Fruit fly (Drosophila melanogaster) whole organism, embryonic: ENCODE data around the gene Prosalpha3T.

ENCODE experiments used
- Atf3 ChIP-seq: fragments of 200-800 bp; sonication (Bioruptor generic); optimal IDR thresholded peaks from 3 replicates; lab custom pipeline; 2016; ENCODE audit warnings: missing biosample characterization, missing genetic modification characterization
- Bgb ChIP-seq: fragments of 200-800 bp; sonication (Bioruptor generic); IDR thresholded peaks from 2 replicates; pipeline ENCODE4 v1.3.6; 2022; ENCODE audit warnings: missing biosample characterization, missing genetic modification characterization; ENCODE audit not compliant: partially characterized antibody
- Bteb2 ChIP-seq: fragments of 200-800 bp; sonication (Bioruptor generic); optimal IDR thresholded peaks from 2 replicates; lab custom pipeline; 2016; ENCODE audit warnings: missing biosample characterization, missing genetic modification characterization
- CG10565 ChIP-seq: fragments of 200-800 bp; sonication (Bioruptor generic); optimal IDR thresholded peaks from 3 replicates; lab custom pipeline; 2016; ENCODE audit warnings: missing biosample characterization, mild to moderate bottlenecking, missing genetic modification characterization
- CG11093 ChIP-seq: fragments of 200-800 bp; sonication (Bioruptor generic); IDR thresholded peaks from 3 replicates; pipeline ENCODE4 v1.3.6; 2022; ENCODE audit warnings: missing biosample characterization, missing genetic modification characterization
- CG12104 ChIP-seq: fragments of 200-800 bp; sonication (Bioruptor generic); optimal IDR thresholded peaks from 3 replicates; lab custom pipeline; 2016; ENCODE audit warnings: missing biosample characterization, missing genetic modification characterization
- CG1233 ChIP-seq: fragments of 200-800 bp; sonication (Bioruptor generic); optimal IDR thresholded peaks from 4 replicates; lab custom pipeline; 2018; ENCODE audit warnings: missing biosample characterization, mild to moderate bottlenecking, missing genetic modification characterization
- CG12744 ChIP-seq: fragments of 200-800 bp; sonication (Bioruptor generic); optimal IDR thresholded peaks from 2 replicates; lab custom pipeline; 2016; ENCODE audit warnings: missing biosample characterization, missing genetic modification characterization
- CG13624 ChIP-seq: fragments of 200-800 bp; sonication (Bioruptor generic); optimal IDR thresholded peaks from 2 replicates; lab custom pipeline; 2016; ENCODE audit warnings: missing biosample characterization, missing genetic modification characterization
- CG13894 ChIP-seq: fragments of 200-800 bp; sonication (Bioruptor generic); optimal IDR thresholded peaks from 3 replicates; lab custom pipeline; 2018; ENCODE audit warnings: missing biosample characterization, mild to moderate bottlenecking, missing genetic modification characterization, moderate library complexity
- CG1832 ChIP-seq: fragments of 200-800 bp; sonication (Bioruptor generic); optimal IDR thresholded peaks from 2 replicates; lab custom pipeline; 2017; ENCODE audit warnings: missing biosample characterization, mild to moderate bottlenecking, missing genetic modification characterization, inconsistent platforms
- CG18476 ChIP-seq: fragments of 200-800 bp; sonication (Bioruptor generic); optimal IDR thresholded peaks from 2 replicates; lab custom pipeline; 2016; ENCODE audit warnings: missing biosample characterization, mild to moderate bottlenecking, missing genetic modification characterization
- CG2116 ChIP-seq: fragments of 200-800 bp; sonication (Bioruptor generic); optimal IDR thresholded peaks from 3 replicates; lab custom pipeline; 2018; ENCODE audit warnings: missing biosample characterization, mild to moderate bottlenecking, missing genetic modification characterization
- CG4282 ChIP-seq: fragments of 200-800 bp; sonication (Bioruptor generic); optimal IDR thresholded peaks from 2 replicates; lab custom pipeline; 2016; ENCODE audit warnings: missing biosample characterization, missing genetic modification characterization
- CG7556 ChIP-seq: fragments of 200-800 bp; sonication (Bioruptor generic); optimal IDR thresholded peaks from 2 replicates; lab custom pipeline; 2017; ENCODE audit warnings: missing biosample characterization, mild to moderate bottlenecking, missing genetic modification characterization
- CG7928 ChIP-seq: fragments of 200-800 bp; sonication (Bioruptor generic); optimal IDR thresholded peaks from 2 replicates; lab custom pipeline; 2017; ENCODE audit warnings: missing biosample characterization, mild to moderate bottlenecking, missing genetic modification characterization
- CoRest ChIP-seq: fragments of 200-800 bp; sonication (Bioruptor generic); optimal IDR thresholded peaks from 3 replicates; lab custom pipeline; 2018; ENCODE audit warnings: missing biosample characterization, mild to moderate bottlenecking, missing genetic modification characterization, moderate library complexity
- CrebB ChIP-seq: fragments of 200-800 bp; sonication (Bioruptor generic); optimal IDR thresholded peaks from 3 replicates; lab custom pipeline; 2018; ENCODE audit warnings: missing biosample characterization, mild to moderate bottlenecking, missing genetic modification characterization
- D19A ChIP-seq: fragments of 200-800 bp; optimal IDR thresholded peaks from 3 replicates; lab custom pipeline; 2019; ENCODE audit warnings: missing biosample characterization, mild to moderate bottlenecking, missing genetic modification characterization, moderate library complexity
- Dfd ChIP-seq, 2 experiments: fragments of >200 bp; optimal IDR thresholded peaks; 2 replicates each; lab custom pipeline; 2017; ENCODE audit warnings: missing biosample characterization in 2 of 2, missing genetic modification characterization in 2 of 2
- Doc3 ChIP-seq: fragments of 200-800 bp; sonication (Bioruptor generic); IDR thresholded peaks from 3 replicates; pipeline ENCODE4 v1.3.6; 2022; ENCODE audit warnings: missing biosample characterization, missing genetic modification characterization; ENCODE audit not compliant: partially characterized antibody
- ERR ChIP-seq: fragments of 200-800 bp; sonication (Bioruptor generic); optimal IDR thresholded peaks from 2 replicates; lab custom pipeline; 2016; ENCODE audit warnings: missing biosample characterization, missing genetic modification characterization
- Gug ChIP-seq: fragments of 200-800 bp; sonication (Bioruptor generic); IDR thresholded peaks from 4 replicates; pipeline ENCODE4 v1.3.6; 2022; ENCODE audit warnings: missing biosample characterization, missing genetic modification characterization
- Kr ChIP-seq: fragments of 200-800 bp; sonication (Bioruptor generic); optimal IDR thresholded peaks from 2 replicates; lab custom pipeline; 2017; ENCODE audit warnings: missing biosample characterization, mild to moderate bottlenecking, missing genetic modification characterization
- NC2α ChIP-seq: fragments of 200-800 bp; sonication (Bioruptor generic); optimal IDR thresholded peaks from 2 replicates; lab custom pipeline; 2016; ENCODE audit warnings: missing biosample characterization, missing genetic modification characterization
- Nf-YB ChIP-seq: fragments of 200-800 bp; sonication (Bioruptor generic); optimal IDR thresholded peaks from 3 replicates; lab custom pipeline; 2019; ENCODE audit warnings: missing biosample characterization, mild to moderate bottlenecking, missing genetic modification characterization, moderate library complexity
- Six4 ChIP-seq: fragments of 200-800 bp; sonication (Bioruptor generic); optimal IDR thresholded peaks from 2 replicates; lab custom pipeline; 2016; ENCODE audit warnings: missing biosample characterization, missing genetic modification characterization
- Ssrp ChIP-seq: fragments of 200-800 bp; sonication (Bioruptor generic); optimal IDR thresholded peaks from 2 replicates; lab custom pipeline; 2018; ENCODE audit warnings: missing biosample characterization, mild to moderate bottlenecking, missing genetic modification characterization, moderate library complexity
- abd-A ChIP-seq: fragments of 200-800 bp; sonication (Bioruptor generic); optimal IDR thresholded peaks from 3 replicates; lab custom pipeline; 2019; ENCODE audit warnings: missing biosample characterization, mild to moderate bottlenecking, missing genetic modification characterization, moderate library complexity
- ara ChIP-seq: fragments of 200-800 bp; sonication (Bioruptor generic); IDR thresholded peaks from 2 replicates; pipeline ENCODE4 v1.3.6; 2022; ENCODE audit warnings: missing biosample characterization, missing genetic modification characterization
- bab2 ChIP-seq: fragments of 200-800 bp; sonication (Bioruptor generic); optimal IDR thresholded peaks from 2 replicates; lab custom pipeline; 2016; ENCODE audit warnings: missing biosample characterization, missing genetic modification characterization
- btn ChIP-seq: fragments of 200-800 bp; sonication (Bioruptor generic); optimal IDR thresholded peaks from 2 replicates; lab custom pipeline; 2016; ENCODE audit warnings: missing biosample characterization, missing genetic modification characterization
- cg ChIP-seq: fragments of 200-800 bp; sonication (Bioruptor generic); optimal IDR thresholded peaks from 3 replicates; lab custom pipeline; 2019; ENCODE audit warnings: missing biosample characterization, mild to moderate bottlenecking, missing genetic modification characterization, moderate library complexity
- danr ChIP-seq: fragments of 200-800 bp; sonication (Bioruptor generic); IDR thresholded peaks from 2 replicates; pipeline ENCODE4 v1.3.6; 2022; ENCODE audit warnings: missing biosample characterization, missing genetic modification characterization
- dm ChIP-seq: fragments of 200-800 bp; sonication (Bioruptor generic); optimal IDR thresholded peaks from 3 replicates; lab custom pipeline; 2016; ENCODE audit warnings: missing biosample characterization, missing genetic modification characterization
- exex ChIP-seq: fragments of 200-800 bp; sonication (Bioruptor generic); optimal IDR thresholded peaks from 4 replicates; lab custom pipeline; 2018; ENCODE audit warnings: missing biosample characterization, mild to moderate bottlenecking, missing genetic modification characterization, moderate library complexity
- fd3F ChIP-seq: fragments of 200-800 bp; sonication (Bioruptor generic); optimal IDR thresholded peaks from 2 replicates; lab custom pipeline; 2018; ENCODE audit warnings: missing biosample characterization, mild to moderate bottlenecking, missing genetic modification characterization, moderate library complexity
- fd64A ChIP-seq: fragments of 200-800 bp; sonication (Bioruptor generic); optimal IDR thresholded peaks from 3 replicates; lab custom pipeline; 2018; ENCODE audit warnings: missing biosample characterization, mild to moderate bottlenecking, missing genetic modification characterization
- gfzf ChIP-seq: fragments of 200-800 bp; sonication (Bioruptor generic); optimal IDR thresholded peaks from 2 replicates; lab custom pipeline; 2016; ENCODE audit warnings: missing biosample characterization, mild to moderate bottlenecking, missing genetic modification characterization, moderate library complexity
- grn ChIP-seq: fragments of 200-800 bp; sonication (Bioruptor generic); optimal IDR thresholded peaks from 3 replicates; lab custom pipeline; 2017; ENCODE audit warnings: missing biosample characterization, missing genetic modification characterization
- hth ChIP-seq: fragments of >200 bp; optimal IDR thresholded peaks from 2 replicates; lab custom pipeline; 2017; ENCODE audit warnings: inconsistent platforms
- kah ChIP-seq: fragments of 200-800 bp; sonication (Bioruptor generic); optimal IDR thresholded peaks from 2 replicates; lab custom pipeline; 2018; ENCODE audit warnings: missing biosample characterization, mild to moderate bottlenecking, missing genetic modification characterization
- kni ChIP-seq: fragments of 200-800 bp; sonication (Bioruptor generic); optimal IDR thresholded peaks from 3 replicates; lab custom pipeline; 2017; ENCODE audit warnings: mild to moderate bottlenecking, missing biosample characterization, missing genetic modification reagents, missing genetic modification characterization
- knrl ChIP-seq: fragments of 200-800 bp; sonication (Bioruptor generic); IDR thresholded peaks from 3 replicates; pipeline ENCODE4 v1.3.6; 2022; ENCODE audit warnings: missing biosample characterization, missing genetic modification characterization; ENCODE audit not compliant: partially characterized antibody
- lab ChIP-seq: fragments of 200-800 bp; sonication (Bioruptor generic); optimal IDR thresholded peaks from 3 replicates; lab custom pipeline; 2017; ENCODE audit warnings: missing biosample characterization, missing genetic modification characterization, mild to moderate bottlenecking, moderate library complexity, missing genetic modification reagents
- phol ChIP-seq: fragments of 200-800 bp; sonication (Bioruptor generic); optimal IDR thresholded peaks from 3 replicates; lab custom pipeline; 2018; ENCODE audit warnings: missing biosample characterization, mild to moderate bottlenecking, missing genetic modification characterization, moderate library complexity
- sob ChIP-seq: fragments of 200-800 bp; sonication (Bioruptor generic); IDR thresholded peaks from 2 replicates; pipeline ENCODE4 v1.3.6; 2022; ENCODE audit warnings: missing biosample characterization, missing genetic modification characterization
- sug ChIP-seq: fragments of 200-800 bp; optimal IDR thresholded peaks from 2 replicates; lab custom pipeline; 2019; ENCODE audit warnings: missing biosample characterization, mild to moderate bottlenecking, missing genetic modification characterization, moderate library complexity
- tio ChIP-seq: fragments of 200-800 bp; sonication (Bioruptor generic); optimal IDR thresholded peaks from 2 replicates; lab custom pipeline; 2017; ENCODE audit warnings: missing biosample characterization, missing genetic modification characterization, inconsistent platforms
- vfl ChIP-seq: fragments of 200-800 bp; sonication (Bioruptor generic); optimal IDR thresholded peaks from 2 replicates; lab custom pipeline; 2016; ENCODE audit warnings: missing biosample characterization, missing genetic modification characterization
- zen ChIP-seq: fragments of 200-800 bp; sonication (Bioruptor generic); optimal IDR thresholded peaks from 3 replicates; lab custom pipeline; 2018; ENCODE audit warnings: missing biosample characterization, mild to moderate bottlenecking, missing genetic modification characterization, moderate library complexity

Gene Prosalpha3T

dm6 chr3R:31168968-31169367, 45.8 kb upstream of the Prosalpha3T start, which contains the start of gene stops (continued):
- TF ChIP-seq Dfd (GFP tag; optimal IDR thresholded peaks at IDR 0.05; lab: Kevin White, UChicago), result no peak
- no peak for TF ChIP-seq Nf-YB (GFP tag; lab: Kevin White, UChicago)
- TF ChIP-seq CG1233 (GFP tag; lab: Kevin White, UChicago), result peak; percentile 87
- no peak for TF ChIP-seq CG4282 (GFP tag; lab: Kevin White, UChicago)
- TF ChIP-seq CG12104 (GFP tag; lab: Kevin White, UChicago), result no peak
- TF ChIP-seq fd64A (GFP tag; lab: Kevin White, UChicago), result peak; percentile 67
- TF ChIP-seq hth (lab: Kevin White, UChicago), result no peak
- no peak for TF ChIP-seq NC2α (GFP tag; lab: Kevin White, UChicago)
- peak; percentile 48 for TF ChIP-seq tio (GFP tag; lab: Kevin White, UChicago)
- no peak for TF ChIP-seq Ssrp (tag; lab: Kevin White, UChicago)
- no peak for TF ChIP-seq CG10565 (GFP tag; lab: Kevin White, UChicago)
- peak; percentile 10 for TF ChIP-seq CG7556 (GFP tag; lab: Kevin White, UChicago)
- TF ChIP-seq CoRest (tag; lab: Kevin White, UChicago), result no peak
- no peak for TF ChIP-seq knrl (GFP tag; lab: Robert Waterston, UW)
- TF ChIP-seq Kr (GFP tag; lab: Kevin White, UChicago), result no peak
- no peak for TF ChIP-seq exex (tag; lab: Kevin White, UChicago)
- no peak for TF ChIP-seq Atf3 (GFP tag; lab: Kevin White, UChicago)
- TF ChIP-seq Six4 (GFP tag; lab: Kevin White, UChicago), result peak; percentile 14
- no peak for TF ChIP-seq CG13894 (tag; lab: Kevin White, UChicago)
- no peak for TF ChIP-seq ara (GFP tag; lab: Robert Waterston, UW)
- peak; percentile 10 for TF ChIP-seq bab2
- no peak for TF ChIP-seq CG1832 (GFP tag; lab: Kevin White, UChicago)
- peak; percentile 43 for TF ChIP-seq CG18476 (GFP tag; lab: Kevin White, UChicago)
- no peak for TF ChIP-seq grn (GFP tag; lab: Kevin White, UChicago)
- no peak for TF ChIP-seq Doc3 (GFP tag; lab: Robert Waterston, UW)
- no peak for TF ChIP-seq sug (tag; lab: Kevin White, UChicago)
- no peak for TF ChIP-seq danr (GFP tag; lab: Robert Waterston, UW)
- TF ChIP-seq gfzf, result no peak
- TF ChIP-seq kah (GFP tag; lab: Kevin White, UChicago), result peak; percentile 34
- TF ChIP-seq phol (tag; lab: Kevin White, UChicago), result no peak
- no peak for TF ChIP-seq CG11093 (GFP tag; lab: Robert Waterston, UW)
- TF ChIP-seq CG13624, result peak; percentile 12
- no peak for TF ChIP-seq Gug (GFP tag; lab: Robert Waterston, UW)
- TF ChIP-seq CG2116, result peak; percentile 5
- no peak for TF ChIP-seq Bteb2 (GFP tag; lab: Kevin White, UChicago)
- TF ChIP-seq kni, result no peak
- no peak for TF ChIP-seq dm (GFP tag; lab: Kevin White, UChicago)
- TF ChIP-seq vfl (GFP tag; lab: Kevin White, UChicago), result no peak
- no peak for TF ChIP-seq CrebB
- no peak for TF ChIP-seq CG7928
- 0 out of 2 replicates have a peak, but pooled peaks have one; percentile 30 for TF ChIP-seq sob (GFP tag; lab: Robert Waterston, UW)
- TF ChIP-seq D19A, result no peak
- no peak for TF ChIP-seq zen (tag; lab: Kevin White, UChicago)
- no peak for TF ChIP-seq abd-A (tag; lab: Kevin White, UChicago)
- TF ChIP-seq Bgb, result no peak
- TF ChIP-seq cg (GFP tag; lab: Kevin White, UChicago), result no peak
- no peak for TF ChIP-seq btn (GFP tag; lab: Kevin White, UChicago)
- no peak for TF ChIP-seq ERR (GFP tag; lab: Kevin White, UChicago)
- peak; percentile 33 for TF ChIP-seq lab (GFP tag; lab: Kevin White, UChicago)
- no peak for TF ChIP-seq fd3F (GFP tag; lab: Kevin White, UChicago)
- no peak for TF ChIP-seq CG12744 (GFP tag; lab: Kevin White, UChicago)
